Worm (Caenorhabditis elegans) whole organism, young adult: Measurements from ENCODE around the gene F43E12.1.

Source experiments
- B0035.1 ChIP-seq: sonication (generic microtip); optimal IDR thresholded peaks from 2 replicates; lab custom pipeline; 2016; ENCODE audit warnings: missing genetic modification characterization, mild to moderate bottlenecking, missing compliant biosample characterization, missing genotype, missing genetic modification reagents
- B0261.1 ChIP-seq: sonication (generic microtip); optimal IDR thresholded peaks from 2 replicates; lab custom pipeline; 2016; ENCODE audit warnings: mild to moderate bottlenecking, missing genetic modification characterization, moderate library complexity, missing compliant biosample characterization
- D2030.7 ChIP-seq: fragments of 200-800 bp; sonication (Bioruptor generic); IDR thresholded peaks from 2 replicates; pipeline ENCODE4 v1.3.6; 2022; ENCODE audit warnings: missing genetic modification reagents, missing genetic modification characterization, missing compliant biosample characterization
- F10E7.11 ChIP-seq: sonication (generic microtip); optimal IDR thresholded peaks from 2 replicates; lab custom pipeline; 2017; ENCODE audit warnings: mild to moderate bottlenecking, missing genetic modification characterization, moderate library complexity, missing compliant biosample characterization
- F33H1.4 ChIP-seq: fragments of 200-800 bp; sonication (Bioruptor generic); IDR thresholded peaks from 2 replicates; pipeline ENCODE4 v1.3.6; 2022; ENCODE audit warnings: missing genetic modification reagents, missing genetic modification characterization, missing compliant biosample characterization
- F49E8.2 ChIP-seq: sonication (generic microtip); optimal IDR thresholded peaks from 3 replicates; lab custom pipeline; 2017; ENCODE audit warnings: missing genetic modification characterization, mild to moderate bottlenecking, missing compliant biosample characterization, antibody characterized with exemption, moderate library complexity; ENCODE audit not compliant: insufficient read depth
- F52B5.7 ChIP-seq: sonication (generic microtip); optimal IDR thresholded peaks from 2 replicates; lab custom pipeline; 2016; ENCODE audit warnings: mild to moderate bottlenecking, missing genetic modification characterization, missing compliant biosample characterization
- F55B11.4 ChIP-seq: sonication (generic microtip); optimal IDR thresholded peaks from 2 replicates; lab custom pipeline; 2016; ENCODE audit warnings: missing compliant biosample characterization, missing genetic modification characterization, borderline replicate concordance; ENCODE audit not compliant: insufficient read depth
- F57C9.4 ChIP-seq: sonication (generic microtip); optimal IDR thresholded peaks from 2 replicates; lab custom pipeline; 2017; ENCODE audit warnings: mild to moderate bottlenecking, missing genetic modification characterization, missing compliant biosample characterization
- Y53F4B.3 ChIP-seq: fragments of 200-800 bp; sonication (Bioruptor generic); IDR thresholded peaks from 2 replicates; pipeline ENCODE4 v1.3.6; 2022; ENCODE audit warnings: missing genetic modification reagents, missing genetic modification characterization, missing compliant biosample characterization
- Y67H2A.10 ChIP-seq: fragments of 200-800 bp; sonication (Bioruptor generic); conservative IDR thresholded peaks from 2 replicates; pipeline ENCODE4 v1.3.6; 2022; ENCODE audit warnings: missing genetic modification reagents, missing genetic modification characterization, missing compliant biosample characterization
- Y79H2A.3 ChIP-seq: fragments of 200-800 bp; sonication (Bioruptor generic); conservative IDR thresholded peaks from 2 replicates; pipeline ENCODE4 v1.3.6; 2022; ENCODE audit warnings: missing genetic modification reagents, missing genetic modification characterization, missing compliant biosample characterization
- Y95B8A.8 ChIP-seq: fragments of 200-800 bp; sonication (Bioruptor generic); IDR thresholded peaks from 2 replicates; pipeline ENCODE4 v1.3.6; 2022; ENCODE audit warnings: missing genetic modification reagents, missing genetic modification characterization, missing compliant biosample characterization
- ccch-3 ChIP-seq: fragments of 200-800 bp; sonication (Bioruptor generic); optimal IDR thresholded peaks from 2 replicates; lab custom pipeline; 2018; ENCODE audit warnings: mild to moderate bottlenecking, missing genetic modification characterization, missing compliant biosample characterization
- ceh-58 ChIP-seq: fragments of 200-800 bp; sonication (Bioruptor generic); IDR thresholded peaks from 2 replicates; pipeline ENCODE4 v1.3.6; 2022; ENCODE audit warnings: missing genetic modification characterization, missing compliant biosample characterization
- chd-7 ChIP-seq: sonication (generic microtip); optimal IDR thresholded peaks from 2 replicates; lab custom pipeline; 2016; ENCODE audit warnings: mild to moderate bottlenecking, missing genetic modification characterization, moderate library complexity, missing compliant biosample characterization
- die-1 ChIP-seq: sonication (generic microtip); optimal IDR thresholded peaks from 2 replicates; lab custom pipeline; 2016; ENCODE audit warnings: missing genotype, mild to moderate bottlenecking, missing genetic modification characterization, missing compliant biosample characterization
- dox-1 ChIP-seq: fragments of 200-800 bp; sonication (Bioruptor generic); IDR thresholded peaks from 2 replicates; pipeline ENCODE4 v1.3.6; 2022; ENCODE audit warnings: missing genetic modification reagents, missing genetic modification characterization, missing compliant biosample characterization
- dpff-1 ChIP-seq: sonication (generic microtip); optimal IDR thresholded peaks from 2 replicates; lab custom pipeline; 2017; ENCODE audit warnings: mild to moderate bottlenecking, missing genetic modification characterization, missing compliant biosample characterization
- egl-18 ChIP-seq: fragments of 200-800 bp; sonication (Bioruptor generic); IDR thresholded peaks from 2 replicates; pipeline ENCODE4 v1.3.6; 2022; ENCODE audit warnings: missing genetic modification reagents, missing genetic modification characterization, missing compliant biosample characterization
- ekl-4 ChIP-seq: fragments of 200-800 bp; sonication (Bioruptor generic); IDR thresholded peaks from 2 replicates; pipeline ENCODE4 v1.3.6; 2022; ENCODE audit warnings: missing genetic modification reagents, missing genetic modification characterization, missing compliant biosample characterization
- hlh-26 ChIP-seq: fragments of 200-800 bp; sonication (Bioruptor generic); conservative IDR thresholded peaks from 2 replicates; pipeline ENCODE4 v1.3.6; 2022; ENCODE audit warnings: missing genetic modification reagents, missing genetic modification characterization, missing compliant biosample characterization
- hmg-20 ChIP-seq: fragments of 200-800 bp; sonication (Bioruptor generic); IDR thresholded peaks from 2 replicates; pipeline ENCODE4 v1.3.6; 2022; ENCODE audit warnings: missing genetic modification reagents, missing genetic modification characterization, missing compliant biosample characterization
- lin-35 ChIP-seq, 3 experiments: fragments of 150-350 bp in 2 of 3; sonication (generic microtip) in 1 of 3; optimal IDR thresholded peaks; 2 replicates each; lab custom pipeline; 2014 to 2018; ENCODE audit warnings: missing biosample characterization in 3 of 3, missing genetic modification characterization in 3 of 3, missing genetic modification reagents in 3 of 3
- lsl-1 ChIP-seq: fragments of 200-800 bp; sonication (Bioruptor generic); optimal IDR thresholded peaks from 2 replicates; lab custom pipeline; 2018; ENCODE audit warnings: mild to moderate bottlenecking, missing genetic modification characterization, moderate library complexity, missing compliant biosample characterization
- madf-10 ChIP-seq: sonication (generic microtip); optimal IDR thresholded peaks from 2 replicates; lab custom pipeline; 2016; ENCODE audit warnings: mild to moderate bottlenecking, missing genetic modification characterization, missing compliant biosample characterization
- mes-4 ChIP-seq: sonication (generic microtip); optimal IDR thresholded peaks from 2 replicates; lab custom pipeline; 2016; ENCODE audit warnings: missing genotype, missing genetic modification characterization, missing compliant biosample characterization
- mxl-1 ChIP-seq: sonication (generic microtip); optimal IDR thresholded peaks from 2 replicates; lab custom pipeline; 2016; ENCODE audit warnings: missing genetic modification characterization, missing compliant biosample characterization
- nfya-2 ChIP-seq: fragments of 200-800 bp; sonication (Bioruptor generic); IDR thresholded peaks from 2 replicates; pipeline ENCODE4 v1.3.6; 2022; ENCODE audit warnings: missing genetic modification reagents, missing genetic modification characterization, missing compliant biosample characterization
- nfyb-1 ChIP-seq: fragments of 200-800 bp; sonication (Bioruptor generic); IDR thresholded peaks from 2 replicates; pipeline ENCODE4 v1.3.6; 2022; ENCODE audit warnings: missing genetic modification reagents, missing genetic modification characterization, missing compliant biosample characterization
- nhr-179 ChIP-seq: sonication (generic microtip); optimal IDR thresholded peaks from 2 replicates; lab custom pipeline; 2016; ENCODE audit warnings: mild to moderate bottlenecking, missing genetic modification characterization, missing compliant biosample characterization
- pha-4 ChIP-seq: fragments of 150-350 bp; sonication (generic microtip); optimal IDR thresholded peaks from 2 replicates; lab custom pipeline; 2014; ENCODE audit warnings: missing biosample characterization, missing genetic modification reagents, missing genetic modification characterization
- rcor-1 ChIP-seq: fragments of 200-800 bp; sonication (Bioruptor generic); IDR thresholded peaks from 2 replicates; pipeline ENCODE4 v1.3.6; 2022; ENCODE audit warnings: missing genetic modification reagents, missing genetic modification characterization, missing compliant biosample characterization
- rec-8 ChIP-seq, 2 experiments: sonication (generic microtip); optimal IDR thresholded peaks; 2 replicates each; lab custom pipeline; 2016; ENCODE audit warnings: mild to moderate bottlenecking in 2 of 2, missing genetic modification characterization in 2 of 2, missing genetic modification reagents in 2 of 2, missing genotype in 2 of 2, missing biosample characterization in 1 of 2, missing compliant biosample characterization in 1 of 2, moderate library complexity in 1 of 2
- repo-1 ChIP-seq: sonication (generic microtip); optimal IDR thresholded peaks from 2 replicates; lab custom pipeline; 2017; ENCODE audit warnings: mild to moderate bottlenecking, missing genetic modification characterization, missing compliant biosample characterization
- snpc-3.4 ChIP-seq: sonication (generic microtip); optimal IDR thresholded peaks from 2 replicates; lab custom pipeline; 2017; ENCODE audit warnings: missing genetic modification characterization, mild to moderate bottlenecking, missing compliant biosample characterization, antibody characterized with exemption, moderate library complexity, missing genotype, missing genetic modification reagents
- sptf-2 ChIP-seq: fragments of 200-800 bp; sonication (Bioruptor generic); optimal IDR thresholded peaks from 2 replicates; lab custom pipeline; 2018; ENCODE audit warnings: mild to moderate bottlenecking, missing genetic modification characterization, missing compliant biosample characterization
- unc-130 ChIP-seq: sonication (generic microtip); optimal IDR thresholded peaks from 2 replicates; lab custom pipeline; 2016; ENCODE audit warnings: missing genetic modification reagents, missing genetic modification characterization, missing compliant biosample characterization
- zfh-2 ChIP-seq: fragments of 200-800 bp; sonication (Bioruptor generic); conservative IDR thresholded peaks from 2 replicates; pipeline ENCODE4 v1.3.6; 2022; ENCODE audit warnings: missing genetic modification reagents, missing genetic modification characterization, missing compliant biosample characterization
- ztf-26 ChIP-seq: sonication (generic microtip); optimal IDR thresholded peaks from 2 replicates; lab custom pipeline; 2017; ENCODE audit warnings: missing genetic modification characterization, missing compliant biosample characterization

Gene F43E12.1

DNA sequence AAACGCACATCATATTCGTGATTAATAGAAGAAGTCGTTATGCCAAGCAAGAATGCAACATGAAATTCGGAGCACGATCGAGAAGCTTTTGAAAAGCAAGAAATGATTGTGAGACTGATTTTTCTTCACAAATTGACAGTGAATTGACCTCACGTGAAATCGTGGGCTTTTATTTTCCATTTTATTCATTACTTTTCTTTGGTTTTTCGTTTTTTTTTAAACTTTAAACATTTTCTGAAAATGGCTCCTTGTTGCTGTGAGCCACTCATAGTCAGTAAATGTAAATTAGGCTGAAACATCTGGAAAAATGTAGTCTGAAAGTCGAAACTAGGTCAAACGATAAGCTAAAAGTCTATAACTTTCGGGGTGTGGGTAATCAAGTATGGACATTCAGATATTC lies 27.8 kb downstream of the F43E12.1 start, which contains the start of gene C55B6.5:
Gene C55B6.5 (minus strand): TSS at position 101 of the 400 bp plus-strand sequence.
- TF ChIP-seq lin-35 (GFP tag; optimal IDR thresholded peaks at IDR 0.05; lab: Kevin White, UChicago) (no peak), unc-130 (GFP tag; lab: Kevin White, UChicago) (no peak), mxl-1 (tag; lab: Kevin White, UChicago) (no peak), hmg-20 (GFP tag; lab: Robert Waterston, UW) (no peak), ceh-58 (GFP tag; lab: Robert Waterston, UW) (no peak), madf-10 (tag; lab: Kevin White, UChicago) (no peak), rcor-1 (GFP tag; lab: Robert Waterston, UW) (no peak), rec-8 (tag; optimal IDR thresholded peaks at IDR 0.05; lab: Kevin White, UChicago) (no peak), dox-1 (no peak), Y79H2A.3 (no peak), D2030.7 (GFP tag; lab: Robert Waterston, UW) (no peak), F57C9.4 (tag; lab: Kevin White, UChicago) (no peak), repo-1 (tag; lab: Kevin White, UChicago) (no peak), F10E7.11 (tag; lab: Kevin White, UChicago) (no peak), nfya-2 (GFP tag; lab: Robert Waterston, UW) (no peak), mes-4 (tag; lab: Kevin White, UChicago) (no peak), chd-7 (tag; lab: Kevin White, UChicago) (no peak), ccch-3 (no peak)

DNA sequence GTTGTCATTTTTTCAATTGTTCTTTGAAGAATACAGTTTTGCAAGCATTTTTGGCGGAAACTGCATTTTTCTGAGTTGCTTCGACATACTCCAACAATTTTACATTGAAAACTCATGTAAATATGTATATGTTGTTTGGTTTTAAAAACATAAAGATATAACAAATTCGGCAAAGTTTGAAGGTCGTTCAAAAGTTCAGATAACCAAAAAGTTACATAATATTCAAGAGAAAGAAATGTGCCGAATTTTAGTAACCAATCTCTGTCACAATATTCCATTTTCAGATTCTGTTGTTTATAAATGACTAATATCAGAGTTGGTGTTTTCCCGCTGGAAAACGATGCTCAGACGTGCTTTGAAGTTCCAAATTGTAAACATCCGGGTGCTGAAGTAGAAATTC lies 29.0 kb downstream of the F43E12.1 start, which contains the start of gene ZK867.2:
Gene ZK867.2 (plus strand): TSS at position 301 of the 400 bp plus-strand sequence.
- TF ChIP-seq nfyb-1 (GFP tag; lab: Robert Waterston, UW) (no peak), F33H1.4 (no peak), snpc-3.4 (no peak), Y53F4B.3 (no peak), B0035.1 (tag; lab: Kevin White, UChicago) (no peak), hlh-26 (GFP tag; lab: Robert Waterston, UW) (no peak), zfh-2 (GFP tag; lab: Robert Waterston, UW) (no peak), hmg-20 (GFP tag; lab: Robert Waterston, UW) (no peak), chd-7 (tag; lab: Kevin White, UChicago) (no peak), lin-35 (GFP tag; optimal IDR thresholded peaks at IDR 0.05; lab: Kevin White, UChicago) (no peak), lsl-1 (no peak), Y67H2A.10 (GFP tag; lab: Robert Waterston, UW) (no peak), sptf-2 (no peak), Y79H2A.3 (no peak), ekl-4 (no peak), pha-4 (tag; lab: Kevin White, UChicago) (no peak), F49E8.2 (tag; lab: Kevin White, UChicago) (no peak), ztf-26 (tag; lab: Kevin White, UChicago) (no peak), Y95B8A.8 (GFP tag; lab: Robert Waterston, UW) (no peak)

DNA sequence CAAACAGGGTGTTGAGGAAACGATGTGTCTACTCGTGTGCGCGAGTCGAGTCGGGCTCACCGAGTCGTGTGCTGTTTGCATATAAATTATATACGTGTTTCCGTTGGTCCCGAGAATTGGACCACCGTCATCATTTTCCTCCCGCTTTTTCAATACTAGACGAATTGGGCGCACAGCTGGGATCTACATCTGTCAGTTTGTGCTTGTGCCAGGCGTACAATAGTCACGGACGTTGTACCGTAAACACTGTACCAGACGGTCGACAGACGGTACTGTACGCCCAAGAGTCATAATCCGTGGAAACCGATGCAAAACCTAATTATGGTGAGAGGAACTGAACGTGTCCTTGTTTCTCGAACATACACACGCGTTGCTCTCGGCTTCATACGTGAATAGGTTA lies 31.7 kb downstream of the F43E12.1 start:
- TF ChIP-seq F52B5.7 (tag; lab: Kevin White, UChicago) (no peak), die-1 (tag; lab: Kevin White, UChicago) (no peak), lsl-1 (no peak), B0261.1 (tag; lab: Kevin White, UChicago) (no peak), pha-4 (tag; lab: Kevin White, UChicago) (no peak), Y53F4B.3 (no peak), F55B11.4 (tag; lab: Kevin White, UChicago) (no peak), F57C9.4 (tag; lab: Kevin White, UChicago) (no peak), egl-18 (GFP tag; lab: Robert Waterston, UW) (no peak), nhr-179 (tag; lab: Kevin White, UChicago) (no peak), dpff-1 (no peak)
- TF ChIP-seq, all 124 proteins: peak for 0
